Fruit fly (Drosophila melanogaster) whole organism, adult: Measurements from ENCODE around the gene CG34296.
A peak's percentile ranks its signal among the peaks of the same experiment; 100 is the strongest.

Experiments used
- CG11617 ChIP-seq: fragments of 200-800 bp; sonication (Bioruptor generic); optimal IDR thresholded peaks from 2 replicates; lab custom pipeline; 2017; ENCODE audit warnings: mild to moderate bottlenecking, missing biosample characterization, missing genetic modification reagents, missing genetic modification characterization
- CG12768 ChIP-seq: fragments of 200-800 bp; sonication (Bioruptor generic); optimal IDR thresholded peaks from 2 replicates; lab custom pipeline; 2017; ENCODE audit warnings: missing biosample characterization, missing genetic modification characterization, mild to moderate bottlenecking, moderate library complexity, missing genetic modification reagents
- CG33017 ChIP-seq: fragments of 200-800 bp; sonication (Bioruptor generic); optimal IDR thresholded peaks from 2 replicates; lab custom pipeline; 2018; ENCODE audit warnings: missing biosample characterization, mild to moderate bottlenecking, missing genetic modification characterization, moderate library complexity
- CG5204 ChIP-seq: fragments of 200-800 bp; sonication (Bioruptor generic); optimal IDR thresholded peaks from 2 replicates; lab custom pipeline; 2016; ENCODE audit warnings: missing biosample characterization, missing genetic modification characterization
- CG7045 ChIP-seq: fragments of 200-800 bp; sonication (Bioruptor generic); optimal IDR thresholded peaks from 2 replicates; lab custom pipeline; 2017; ENCODE audit warnings: missing biosample characterization, mild to moderate bottlenecking, missing genetic modification characterization
- Clk ChIP-seq: fragments of 200-800 bp; sonication (Bioruptor generic); optimal IDR thresholded peaks from 2 replicates; lab custom pipeline; 2017; ENCODE audit warnings: missing biosample characterization, missing genetic modification characterization
- Crg-1 ChIP-seq: fragments of 200-800 bp; sonication (Bioruptor generic); optimal IDR thresholded peaks from 2 replicates; lab custom pipeline; 2016; ENCODE audit warnings: missing biosample characterization, missing genetic modification characterization
- Hr96 ChIP-seq: fragments of 200-800 bp; sonication (Bioruptor generic); optimal IDR thresholded peaks from 2 replicates; lab custom pipeline; 2016; ENCODE audit warnings: missing biosample characterization, missing genetic modification characterization
- Mnt ChIP-seq: fragments of 200-800 bp; sonication (Bioruptor generic); optimal IDR thresholded peaks from 2 replicates; lab custom pipeline; 2016; ENCODE audit warnings: missing biosample characterization, mild to moderate bottlenecking, missing genetic modification characterization
- bab1 ChIP-seq: fragments of 200-800 bp; sonication (Bioruptor generic); optimal IDR thresholded peaks from 3 replicates; lab custom pipeline; 2019; ENCODE audit warnings: missing biosample characterization, mild to moderate bottlenecking, missing genetic modification characterization, moderate library complexity
- cic ChIP-seq: fragments of 200-800 bp; sonication (Bioruptor generic); optimal IDR thresholded peaks from 2 replicates; lab custom pipeline; 2017; ENCODE audit warnings: missing biosample characterization, mild to moderate bottlenecking, missing genetic modification characterization, moderate library complexity
- cnc ChIP-seq, 2 experiments: fragments of >200 bp; optimal IDR thresholded peaks; 2 replicates each; lab custom pipeline; 2017
- kay ChIP-seq: fragments of 200-800 bp; sonication (Bioruptor generic); peaks from one replicate; lab custom pipeline; 2016; ENCODE audit warnings: missing biosample characterization, missing genetic modification characterization, borderline replicate concordance
- ovo ChIP-seq: fragments of 200-800 bp; sonication (Bioruptor generic); optimal IDR thresholded peaks from 2 replicates; lab custom pipeline; 2016; ENCODE audit warnings: missing biosample characterization, missing genetic modification characterization
- pad ChIP-seq: fragments of 200-800 bp; sonication (Bioruptor generic); optimal IDR thresholded peaks from 3 replicates; lab custom pipeline; 2017; ENCODE audit warnings: missing biosample characterization, missing genetic modification characterization, mild to moderate bottlenecking, moderate library complexity, missing genetic modification reagents
- tj ChIP-seq: fragments of 200-800 bp; sonication (Bioruptor generic); optimal IDR thresholded peaks from 3 replicates; lab custom pipeline; 2017; ENCODE audit warnings: missing biosample characterization, mild to moderate bottlenecking, missing genetic modification characterization, moderate library complexity
- toe ChIP-seq: fragments of 200-800 bp; sonication (Bioruptor generic); optimal IDR thresholded peaks from 2 replicates; lab custom pipeline; 2016; ENCODE audit warnings: missing biosample characterization, missing genetic modification characterization

The CG34296 gene

DNA sequence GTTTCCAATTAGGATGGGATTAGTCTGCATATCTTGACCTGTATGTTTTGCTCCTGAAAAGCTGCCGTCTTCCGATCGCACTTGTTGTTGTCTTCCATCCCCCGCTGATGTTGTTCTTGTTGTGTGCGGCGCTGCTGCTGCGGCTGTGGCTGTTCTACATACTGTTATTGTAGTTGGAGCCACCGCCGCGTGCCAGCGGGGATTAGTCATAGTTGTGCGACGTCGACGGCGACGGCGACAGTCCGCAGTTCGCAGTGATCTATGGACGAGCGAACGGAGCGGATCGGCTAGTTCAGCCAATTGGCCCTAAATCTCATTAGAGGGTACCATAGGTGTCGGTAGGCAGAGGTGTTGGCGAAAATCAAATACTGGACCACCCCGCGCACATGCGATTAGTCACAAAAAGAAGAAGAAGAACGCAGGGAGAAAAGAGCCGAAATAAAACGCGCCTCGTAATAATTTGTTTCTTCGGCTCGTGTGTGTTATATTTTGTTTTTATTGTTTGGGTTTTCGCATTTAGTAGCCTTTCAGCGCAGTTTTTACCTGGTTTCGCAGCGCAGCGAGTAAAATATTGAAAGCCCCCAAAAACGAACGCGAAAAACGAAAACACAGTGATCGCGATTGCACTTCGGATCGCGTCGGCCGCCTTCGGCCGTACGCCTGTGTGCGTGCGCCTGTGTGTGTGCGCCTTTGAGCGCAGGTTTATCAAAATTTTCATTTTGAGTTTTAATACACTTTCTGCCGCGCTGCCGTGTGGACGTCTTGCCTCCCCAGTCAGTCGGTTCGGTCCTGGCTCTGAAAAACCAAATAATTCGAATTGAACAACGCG, 43.1 kb downstream of the CG34296 start, which contains the start of gene kay:
Gene kay, plus strand, starts transcription at position 729 of the 829 bp plus-strand sequence.
- TF ChIP-seq CG12768 (GFP tag; lab: Kevin White, UChicago) = peak; percentile 60
- TF ChIP-seq kay (GFP tag; lab: Kevin White, UChicago) = peak; percentile 53
- no peak for TF ChIP-seq cic (GFP tag; lab: Kevin White, UChicago)
- peak; percentile 2 for TF ChIP-seq Hr96

DNA sequence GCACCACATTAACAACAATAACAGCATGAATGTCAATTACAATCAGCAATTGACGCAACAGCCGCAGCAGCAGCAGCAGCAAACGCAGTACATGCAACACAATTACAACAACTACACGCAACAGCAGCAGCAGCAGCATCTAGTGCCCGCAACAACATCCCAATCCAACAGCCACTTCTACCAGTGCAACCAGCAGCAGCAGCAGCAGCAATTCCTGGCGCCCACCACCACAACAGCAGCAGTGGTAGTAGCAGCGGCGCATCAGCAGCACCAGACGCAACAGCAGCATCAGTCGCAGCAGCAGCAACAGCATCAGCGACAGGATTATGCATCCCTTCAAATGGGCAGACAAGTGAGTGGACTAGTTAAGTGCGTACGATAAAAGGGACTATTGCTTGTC, 44.9 kb downstream of the CG34296 start:
- TF ChIP-seq CG11617 (GFP tag; lab: Kevin White, UChicago) (no peak), ovo (no peak), bab1 (GFP tag; lab: Kevin White, UChicago) (no peak)

DNA sequence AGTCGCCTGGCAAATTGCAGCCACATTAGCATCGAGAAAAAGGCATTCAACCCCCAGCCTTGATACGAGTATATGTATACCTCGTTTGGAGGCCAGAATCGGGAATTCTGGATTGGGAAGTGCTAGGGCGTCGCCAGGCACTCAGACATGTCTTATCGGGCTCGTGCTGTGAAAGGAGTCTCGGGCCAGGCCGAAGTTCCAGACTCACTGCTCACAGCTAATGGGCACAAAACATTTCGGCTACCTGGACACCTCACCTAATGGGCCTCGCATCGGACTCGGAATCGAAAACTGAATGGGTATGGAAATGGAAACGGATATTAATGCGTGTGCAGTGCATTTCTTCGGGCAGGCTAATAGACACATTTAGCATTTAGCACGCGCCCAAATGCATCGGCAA, 48.6 kb downstream of the CG34296 start:
- TF ChIP-seq Hr96 (no peak), Crg-1 (no peak), cic (GFP tag; lab: Kevin White, UChicago) (no peak), tj (GFP tag; lab: Kevin White, UChicago) (no peak), kay (GFP tag; lab: Kevin White, UChicago) (no peak)

DNA sequence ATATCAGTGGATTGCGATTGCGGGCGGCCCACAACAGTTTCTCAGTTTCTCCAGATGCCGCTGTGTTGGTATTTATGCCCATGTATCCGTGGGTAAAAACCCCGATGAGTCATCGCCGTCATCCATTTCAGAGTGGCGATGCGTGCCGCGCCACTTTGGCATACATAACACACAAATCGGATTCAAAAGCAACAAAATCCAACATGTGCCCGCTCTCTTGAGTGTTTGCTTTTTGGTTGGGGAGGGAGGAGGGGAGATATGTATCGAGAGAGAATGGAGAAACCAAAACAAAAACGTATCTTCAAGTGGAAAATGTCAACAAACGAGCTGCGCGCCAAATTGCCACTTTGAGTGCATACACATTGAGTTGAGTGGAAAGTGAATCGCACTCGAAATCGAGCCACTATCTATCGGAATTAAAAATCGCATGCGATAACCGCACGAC, 49.3 kb downstream of the CG34296 start:
- TF ChIP-seq bab1 (GFP tag; lab: Kevin White, UChicago) (no peak), Mnt (GFP tag; lab: Kevin White, UChicago) (peak; percentile 87), CG7045 (GFP tag; lab: Kevin White, UChicago) (no peak), Crg-1 (no peak), cic (GFP tag; lab: Kevin White, UChicago) (peak; percentile 86), cnc (optimal IDR thresholded peaks at IDR 0.05; lab: Kevin White, UChicago) (no peak), CG33017 (tag; lab: Kevin White, UChicago) (peak; percentile 20)

DNA sequence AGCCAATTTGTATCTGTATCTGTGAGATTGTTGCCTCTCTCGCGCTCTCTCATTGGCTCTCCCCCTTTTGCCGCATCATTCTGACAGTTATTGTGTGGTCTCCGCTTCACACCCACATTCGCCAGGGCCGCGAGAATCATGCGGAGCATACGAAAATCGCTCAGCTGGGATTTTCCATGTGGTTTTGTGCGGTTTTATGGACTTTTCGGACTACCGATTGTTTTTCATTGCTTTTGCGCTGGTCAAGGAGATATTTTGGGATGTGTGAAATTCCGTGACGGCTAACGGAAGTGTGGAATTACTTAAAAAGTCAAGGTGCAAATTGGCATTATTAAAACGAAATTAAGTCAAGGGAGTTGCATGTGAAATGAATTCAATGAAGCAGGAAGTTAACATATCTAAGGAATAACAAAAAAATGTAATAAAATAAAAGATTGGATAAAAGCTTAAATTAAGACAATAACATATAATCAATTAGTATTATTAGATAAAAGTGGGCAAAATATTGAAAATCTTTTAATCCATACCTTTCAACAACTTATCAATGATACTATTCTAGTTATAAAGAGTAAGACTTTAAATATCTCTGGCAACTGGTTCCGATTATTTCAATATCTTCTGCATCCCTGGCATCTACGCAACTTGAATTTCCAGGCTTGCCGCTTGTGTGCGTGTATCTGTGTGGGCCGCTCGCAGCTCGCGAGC, 49.9 kb downstream of the CG34296 start:
- no peak for TF ChIP-seq cic (GFP tag; lab: Kevin White, UChicago)
- TF ChIP-seq tj (GFP tag; lab: Kevin White, UChicago) = peak; percentile 16
- TF ChIP-seq CG7045 (GFP tag; lab: Kevin White, UChicago) = peak; percentile 50
- no peak for TF ChIP-seq Clk (GFP tag; lab: Kevin White, UChicago)
- TF ChIP-seq CG11617 (GFP tag; lab: Kevin White, UChicago) = peak; percentile 29
- peak; percentile 36 for TF ChIP-seq CG5204 (GFP tag; lab: Kevin White, UChicago)
- TF ChIP-seq toe = peak; percentile 19
- TF ChIP-seq ovo = peak; percentile 5
- TF ChIP-seq Hr96 = peak; percentile 59
- peak in 1 of 2 experiments; percentile 89 for TF ChIP-seq cnc (optimal IDR thresholded peaks at IDR 0.05; lab: Kevin White, UChicago)
- TF ChIP-seq Mnt (GFP tag; lab: Kevin White, UChicago) = no peak
- peak; percentile 46 for TF ChIP-seq pad (GFP tag; lab: Kevin White, UChicago)
